Worm (Caenorhabditis elegans): ENCODE measurements around the gene F10D7.4.

The F10D7.4 gene

DNA sequence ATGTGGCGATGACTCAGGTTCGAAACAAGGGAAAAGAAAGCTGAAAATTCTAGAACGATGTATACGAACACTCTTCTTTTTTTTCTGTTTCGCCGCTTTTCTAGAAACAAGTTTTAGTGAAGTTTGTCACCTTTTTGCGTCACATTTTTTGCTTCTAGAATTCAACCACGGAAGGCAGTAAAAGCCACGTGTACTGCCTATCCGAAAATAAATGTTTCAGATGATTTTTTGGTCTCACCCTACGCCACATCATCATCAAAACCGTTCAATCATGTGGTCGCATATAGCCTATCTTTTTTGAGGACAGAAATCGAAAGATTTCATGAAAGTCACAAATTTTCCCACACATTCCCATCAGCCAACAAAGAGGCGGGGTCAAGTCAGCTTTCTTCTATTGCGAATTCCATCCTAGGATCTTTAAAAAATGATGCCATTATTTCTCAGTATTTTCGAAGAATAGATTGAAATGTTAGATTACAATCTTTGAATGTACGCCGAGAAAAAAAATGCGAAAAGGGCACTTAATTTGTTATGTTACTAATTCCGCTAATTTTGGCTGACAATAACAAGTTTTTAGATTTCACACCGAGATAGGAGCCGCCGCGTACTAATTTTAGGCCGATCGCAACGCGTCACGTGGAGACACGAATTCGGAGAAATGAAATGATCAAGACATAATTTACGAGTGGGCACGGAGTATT lies 42.2 kb upstream of the F10D7.4 start:
- TF ChIP-seq tbx-8 (GFP tag; optimal IDR thresholded peaks at IDR 0.05), result no peak
- no peak for TF ChIP-seq elt-1 (tag; optimal IDR thresholded peaks at IDR 0.05; ENCODE audit: borderline replicate concordance, insufficient read depth)

DNA sequence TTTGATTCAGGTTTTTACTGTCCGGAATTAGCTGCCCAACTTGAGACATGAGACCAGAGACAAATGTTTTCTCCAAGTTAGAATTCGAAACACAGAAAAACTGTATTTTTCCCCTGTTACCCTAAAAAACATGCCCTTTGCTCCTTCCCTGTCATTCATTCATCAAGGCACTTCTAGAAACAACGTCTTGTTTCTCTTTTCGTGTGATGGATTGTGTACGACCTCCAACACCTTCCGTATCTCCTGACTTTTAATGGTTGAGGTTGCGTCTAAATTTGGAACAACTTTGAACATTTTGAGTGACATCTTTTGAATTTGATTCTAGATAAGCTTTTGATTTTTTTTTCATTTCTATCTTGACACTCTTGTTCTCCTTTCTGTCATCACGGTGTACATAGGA lies 40.7 kb upstream of the F10D7.4 start:
- TF ChIP-seq lin-32 (GFP tag; optimal IDR thresholded peaks at IDR 0.05) (no peak), lsy-2 (tag; optimal IDR thresholded peaks at IDR 0.05) (no peak), cnd-1 (tag; optimal IDR thresholded peaks at IDR 0.05) (no peak), ceh-39 (tag; optimal IDR thresholded peaks at IDR 0.05) (no peak), mep-1 (tag; optimal IDR thresholded peaks at IDR 0.05) (no peak), blmp-1 (tag; optimal IDR thresholded peaks at IDR 0.05) (no peak), mab-5 (tag; optimal IDR thresholded peaks at IDR 0.05) (no peak), hlh-1 (tag; optimal IDR thresholded peaks at IDR 0.05) (no peak), ham-2 (GFP tag; optimal IDR thresholded peaks at IDR 0.05) (no peak), sptf-1 (tag; optimal IDR thresholded peaks at IDR 0.05) (no peak), ceh-43 (GFP tag; optimal IDR thresholded peaks at IDR 0.05) (no peak), lin-13 (tag; optimal IDR thresholded peaks at IDR 0.05) (no peak), unc-120 (tag; optimal IDR thresholded peaks at IDR 0.05; ENCODE audit: poor library complexity, severe bottlenecking) (no peak), nhr-2 (tag; optimal IDR thresholded peaks at IDR 0.05) (no peak), drap-1 (GFP tag; optimal IDR thresholded peaks at IDR 0.05) (no peak), M03D4.4 (tag; optimal IDR thresholded peaks at IDR 0.05) (no peak), ces-1 (GFP tag; optimal IDR thresholded peaks at IDR 0.05) (no peak)

DNA sequence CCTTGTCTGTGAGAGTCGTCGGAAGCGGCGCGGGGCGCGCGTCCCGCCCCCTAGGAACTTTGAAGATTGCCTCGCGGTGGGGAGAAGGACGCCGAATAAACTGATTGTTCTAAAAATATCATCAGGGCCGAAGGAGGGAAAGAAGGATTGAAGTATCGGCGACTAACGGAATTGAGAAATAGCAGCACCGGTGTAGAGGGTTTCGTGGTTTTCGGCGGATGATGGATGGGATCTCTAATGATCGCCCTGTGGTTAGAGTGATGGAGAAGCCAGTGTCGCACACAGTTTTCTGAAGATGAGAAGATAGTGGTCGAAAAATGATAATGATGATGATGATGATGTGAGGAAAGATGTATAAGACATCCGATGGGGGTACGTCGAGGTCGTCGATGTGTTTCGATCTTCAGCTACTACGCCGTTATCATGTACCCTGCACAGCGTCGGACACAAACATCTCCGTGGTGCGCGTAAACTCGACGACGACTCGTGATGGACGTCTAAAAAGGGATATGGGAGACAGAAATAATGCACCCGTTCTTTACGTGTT lies 39.7 kb upstream of the F10D7.4 start, which contains the start of gene osm-11:
Gene osm-11, minus strand, starts transcription at position 51 of the 547 bp plus-strand sequence.
- TF ChIP-seq sem-2 (GFP tag; optimal IDR thresholded peaks at IDR 0.05) (no peak), nhr-28 (tag; optimal IDR thresholded peaks at IDR 0.05) (no peak), unc-120 (tag; optimal IDR thresholded peaks at IDR 0.05; ENCODE audit: poor library complexity, severe bottlenecking) (no peak), sptf-1 (tag; optimal IDR thresholded peaks at IDR 0.05) (no peak), tbx-8 (GFP tag; optimal IDR thresholded peaks at IDR 0.05) (no peak), mab-5 (tag; optimal IDR thresholded peaks at IDR 0.05) (no peak), pha-4 (tag; optimal IDR thresholded peaks at IDR 0.05) (no peak), snpc-4 (tag; optimal IDR thresholded peaks at IDR 0.05) (no peak), mls-2 (tag; optimal IDR thresholded peaks at IDR 0.05) (no peak), zip-8 (tag; optimal IDR thresholded peaks at IDR 0.05) (no peak), nhr-2 (tag; optimal IDR thresholded peaks at IDR 0.05) (no peak), ztf-11 (tag; optimal IDR thresholded peaks at IDR 0.05) (no peak), unc-39 (tag; optimal IDR thresholded peaks at IDR 0.05) (no peak)

DNA sequence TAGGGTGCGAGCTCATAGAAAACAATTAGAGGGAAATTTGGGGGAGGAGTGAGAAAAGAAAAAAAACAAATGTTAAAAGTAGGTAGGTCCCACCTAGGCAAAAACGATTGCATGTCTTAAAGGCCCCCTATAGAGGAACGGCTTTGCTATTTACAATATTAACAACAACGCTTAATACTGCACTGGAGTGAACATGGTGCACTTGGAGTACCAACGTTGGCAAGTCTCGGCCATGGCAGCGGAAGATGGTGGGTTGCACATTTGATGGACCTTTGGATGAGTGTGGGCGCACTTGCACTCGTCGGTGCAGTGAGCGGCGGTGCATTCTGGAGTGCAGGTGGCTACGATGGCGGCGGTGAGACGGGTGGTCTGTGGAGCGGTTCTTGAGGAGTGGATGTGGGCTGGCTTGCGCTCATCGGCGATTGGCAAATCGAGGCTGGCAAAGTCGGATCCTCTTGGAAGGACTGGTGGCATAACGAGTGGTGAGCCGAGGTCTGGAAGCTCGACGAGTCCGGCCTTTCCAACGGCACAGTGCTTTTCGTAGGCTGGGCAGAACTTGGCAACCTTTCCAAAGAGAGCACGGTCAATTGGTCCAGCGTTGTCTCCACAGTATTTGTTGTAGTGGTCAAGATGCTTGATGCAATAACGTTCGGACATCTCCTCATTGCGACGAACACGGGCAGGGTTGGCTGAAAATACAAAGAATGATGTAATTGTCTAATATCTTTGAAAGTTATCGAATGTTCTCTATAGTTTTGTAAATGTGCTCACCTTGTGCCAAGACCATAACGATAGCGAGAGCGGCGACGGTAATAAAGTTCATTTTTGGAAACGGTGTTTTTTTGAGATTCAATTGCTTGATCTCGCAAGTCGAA lies 38.9 kb upstream of the F10D7.4 start:
- TF ChIP-seq nhr-28 (tag; optimal IDR thresholded peaks at IDR 0.05) (no peak), ces-1 (GFP tag; optimal IDR thresholded peaks at IDR 0.05) (no peak), lin-13 (tag; optimal IDR thresholded peaks at IDR 0.05) (no peak), drap-1 (GFP tag; optimal IDR thresholded peaks at IDR 0.05) (no peak), blmp-1 (tag; optimal IDR thresholded peaks at IDR 0.05) (no peak), ztf-11 (tag; optimal IDR thresholded peaks at IDR 0.05) (no peak), snpc-4 (tag; optimal IDR thresholded peaks at IDR 0.05) (no peak), hlh-1 (tag; optimal IDR thresholded peaks at IDR 0.05) (no peak), ceh-83 (GFP tag; optimal IDR thresholded peaks at IDR 0.05) (no peak), M03D4.4 (tag; optimal IDR thresholded peaks at IDR 0.05) (no peak), sptf-1 (tag; optimal IDR thresholded peaks at IDR 0.05) (no peak), pha-4 (tag; optimal IDR thresholded peaks at IDR 0.05) (no peak), zip-8 (tag; optimal IDR thresholded peaks at IDR 0.05) (no peak), nhr-12 (tag; optimal IDR thresholded peaks at IDR 0.05) (no peak), nhr-237 (tag; optimal IDR thresholded peaks at IDR 0.05) (no peak), mls-2 (tag; optimal IDR thresholded peaks at IDR 0.05) (no peak), cnd-1 (tag; optimal IDR thresholded peaks at IDR 0.05) (no peak)
